Worm (Caenorhabditis elegans) whole organism, L4 larva: ENCODE results near the gene C03B1.17.

Source experiments
- R02D3.7 ChIP-seq: fragments of 150-350 bp; sonication (generic microtip); optimal IDR thresholded peaks from 3 replicates; lab custom pipeline; 2014; ENCODE audit warnings: missing biosample characterization, missing genetic modification characterization
- Y105C5A.15 ChIP-seq: fragments of 200-800 bp; sonication (Bioruptor generic); IDR thresholded peaks from 2 replicates; pipeline ENCODE4 v1.3.6; 2022; ENCODE audit warnings: missing genetic modification characterization, missing compliant biosample characterization
- aly-2 ChIP-seq: sonication (generic microtip); optimal IDR thresholded peaks from 2 replicates; lab custom pipeline; 2018; ENCODE audit warnings: missing biosample characterization, missing genetic modification characterization
- ces-1 ChIP-seq: fragments of 150-350 bp; sonication (generic microtip); optimal IDR thresholded peaks from 4 replicates; lab custom pipeline; 2014; ENCODE audit warnings: missing biosample characterization, missing genetic modification reagents, missing genetic modification characterization
- egl-43 ChIP-seq: fragments of 200-800 bp; sonication (Bioruptor generic); IDR thresholded peaks from 2 replicates; pipeline ENCODE4 v1.3.6; 2022; ENCODE audit warnings: missing genetic modification reagents, missing genetic modification characterization, missing compliant biosample characterization
- gei-8 ChIP-seq: fragments of 200-800 bp; sonication (Bioruptor generic); optimal IDR thresholded peaks from 2 replicates; lab custom pipeline; 2018; ENCODE audit warnings: mild to moderate bottlenecking, missing genetic modification characterization, missing compliant biosample characterization
- hlh-30 ChIP-seq: sonication (generic microtip); optimal IDR thresholded peaks from 2 replicates; lab custom pipeline; 2017; ENCODE audit warnings: antibody characterized with exemption, mild to moderate bottlenecking, missing genetic modification characterization, missing compliant biosample characterization; ENCODE audit not compliant: insufficient read depth
- lin-13 ChIP-seq: fragments of 150-350 bp; optimal IDR thresholded peaks from 2 replicates; lab custom pipeline; 2014; ENCODE audit warnings: missing biosample characterization, missing genetic modification reagents, missing genetic modification characterization
- lin-39 ChIP-seq: fragments of 150-350 bp; optimal IDR thresholded peaks from 2 replicates; lab custom pipeline; 2014; ENCODE audit warnings: missing biosample characterization, missing genetic modification reagents, missing genetic modification characterization
- nhr-111 ChIP-seq: fragments of 200-800 bp; sonication (Bioruptor generic); optimal IDR thresholded peaks from 2 replicates; lab custom pipeline; 2018; ENCODE audit warnings: mild to moderate bottlenecking, missing genetic modification characterization, missing compliant biosample characterization
- skn-1 ChIP-seq: fragments of 150-350 bp; optimal IDR thresholded peaks from 2 replicates; lab custom pipeline; 2014; ENCODE audit warnings: missing biosample characterization, missing genetic modification characterization
- snpc-4 ChIP-seq: fragments of 150-350 bp; optimal IDR thresholded peaks from 2 replicates; lab custom pipeline; 2014; ENCODE audit warnings: missing biosample characterization, missing genetic modification characterization
- unc-62 ChIP-seq, 3 experiments: fragments of 150-350 bp in 1 of 3; sonication (generic microtip); optimal IDR thresholded peaks in 2 of 3; peaks in 1 of 3; 1 replicate in 1 of 3; 2 replicates in 2 of 3; lab custom pipeline; 2014 to 2017; ENCODE audit warnings: missing biosample characterization in 3 of 3, missing genetic modification characterization in 3 of 3, missing genetic modification reagents in 3 of 3, missing genotype in 1 of 3
- ztf-11 ChIP-seq: fragments of 150-350 bp; optimal IDR thresholded peaks from 2 replicates; lab custom pipeline; 2014; ENCODE audit warnings: missing biosample characterization, missing genetic modification characterization

ce11 chrX:6388639-6389038 lies 15.2 kb downstream of the C03B1.17 start:
- TF ChIP-seq skn-1 (tag; lab: Kevin White, UChicago) (no peak), Y105C5A.15 (GFP tag; lab: Robert Waterston, UW) (no peak), hlh-30 (tag; lab: Kevin White, UChicago) (no peak), lin-39 (no peak), unc-62 (GFP tag; optimal IDR thresholded peaks at IDR 0.05 in 1 of 2; lab: Kevin White, UChicago) (no peak), unc-62 (tag; optimal IDR thresholded peaks at IDR 0.05; lab: Kevin White, UChicago) (no peak), ces-1 (GFP tag; lab: Kevin White, UChicago) (no peak), gei-8 (no peak), snpc-4 (no peak), lin-13 (GFP tag; lab: Kevin White, UChicago) (no peak), egl-43 (GFP tag; lab: Robert Waterston, UW) (no peak), aly-2 (tag; lab: Kevin White, UChicago) (no peak), nhr-111 (GFP tag; lab: Kevin White, UChicago) (no peak), R02D3.7 (tag; lab: Kevin White, UChicago) (no peak), ztf-11 (tag; lab: Kevin White, UChicago) (no peak)
